Worm (Caenorhabditis elegans) whole organism, L4/young adult: ENCODE results near the gene F14D2.11.

ENCODE experiments used
- W03F9.2 ChIP-seq: fragments of 150-350 bp; optimal IDR thresholded peaks from 2 replicates; lab custom pipeline; 2014; ENCODE audit warnings: missing biosample characterization, missing genetic modification characterization
- him-1 ChIP-seq: sonication (generic microtip); optimal IDR thresholded peaks from 2 replicates; lab custom pipeline; 2016; ENCODE audit warnings: missing genotype, missing genetic modification reagents, missing genetic modification characterization, missing compliant biosample characterization

ce11 chrII:3341989-3342388 is at the start of gene F14D2.11:
- TF ChIP-seq him-1 (no peak), W03F9.2 (no peak)
